Worm (Caenorhabditis elegans): ENCODE results near the gene ZK1240.9.

Gene ZK1240.9

DNA sequence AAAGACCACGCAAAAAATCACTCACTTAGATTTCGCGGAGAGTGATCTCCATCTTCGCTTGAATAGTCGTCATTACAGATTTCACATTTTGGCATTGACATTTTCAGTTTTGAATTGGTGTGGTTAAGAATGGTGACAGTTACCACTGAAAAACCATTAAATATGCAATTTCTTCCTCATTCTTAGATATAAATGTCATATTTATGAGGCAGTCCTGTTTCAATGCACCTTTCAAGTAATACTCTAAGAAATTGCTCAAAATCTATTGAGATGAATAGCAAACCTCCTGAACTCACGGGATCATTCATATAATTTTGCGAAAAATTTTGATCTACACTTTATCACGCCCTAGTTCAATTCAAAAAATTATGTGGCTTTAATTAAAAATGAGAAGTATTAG lies 26.0 kb upstream of the ZK1240.9 start, which contains the start of gene K09F6.7:
K09F6.7 (minus strand) TSS at position 101 of the 400 bp plus-strand sequence.
- TF ChIP-seq ceh-18 (tag; optimal IDR thresholded peaks at IDR 0.05) (no peak), C08G9.2 (tag; optimal IDR thresholded peaks at IDR 0.05) (no peak), ceh-45 (GFP tag; IDR thresholded peaks at IDR 0.05) (no peak), ceh-24 (tag; optimal IDR thresholded peaks at IDR 0.05) (no peak), syd-9 (tag; optimal IDR thresholded peaks at IDR 0.05) (no peak)

DNA sequence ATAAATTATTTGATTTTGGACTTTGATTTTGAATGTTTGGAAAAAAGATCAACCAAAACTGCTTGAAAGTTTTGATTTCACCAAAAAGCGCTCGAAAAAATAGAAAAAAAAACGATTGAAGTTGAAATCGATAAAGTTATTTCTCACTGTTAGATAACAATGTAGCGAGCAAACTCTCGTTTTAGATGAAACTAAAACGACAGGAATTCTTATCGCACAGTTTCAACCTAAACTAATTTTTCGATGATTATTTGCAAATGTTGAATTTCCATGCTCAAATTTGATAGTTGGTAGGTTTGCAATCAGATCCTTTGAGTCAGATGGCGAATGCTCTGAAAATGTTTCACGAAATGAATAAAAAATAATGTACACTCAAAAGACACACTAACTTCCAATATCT lies 25.4 kb upstream of the ZK1240.9 start:
- TF ChIP-seq ceh-24 (tag; optimal IDR thresholded peaks at IDR 0.05) (no peak), tbx-7 (tag; optimal IDR thresholded peaks at IDR 0.05) (no peak)

DNA sequence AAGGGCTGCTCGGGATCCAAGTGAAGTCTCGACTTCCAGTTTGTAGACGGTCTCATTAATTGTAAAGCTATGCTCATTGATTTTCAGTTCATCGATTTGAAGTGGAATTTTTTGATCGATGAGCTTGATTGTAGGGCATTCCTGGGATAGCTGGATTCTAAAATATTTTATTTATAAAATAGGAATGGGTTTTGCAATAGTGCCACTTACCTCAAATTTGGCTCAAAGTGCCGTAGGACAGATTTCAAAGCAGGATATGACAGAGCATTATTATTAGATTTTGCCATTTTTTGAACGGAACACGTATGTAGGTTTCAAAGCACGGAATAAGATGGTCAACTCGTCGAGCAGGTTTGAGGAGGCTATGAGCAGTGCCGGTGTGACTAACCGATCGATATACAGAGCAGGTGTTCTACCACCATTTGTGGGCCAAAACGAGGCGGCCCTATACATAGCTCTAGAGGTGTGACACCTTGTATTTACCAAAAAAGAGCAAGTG lies 22.1 kb upstream of the ZK1240.9 start, which contains the start of gene fbxc-25:
fbxc-25 (minus strand) TSS at position 449 of the 499 bp plus-strand sequence.
- no peak for TF ChIP-seq ceh-18 (tag; optimal IDR thresholded peaks at IDR 0.05)
- TF ChIP-seq ceh-34 (tag; optimal IDR thresholded peaks at IDR 0.05): no peak
- TF ChIP-seq nhr-11 (tag; optimal IDR thresholded peaks at IDR 0.05): no peak
- no peak for TF ChIP-seq dve-1 (tag; optimal IDR thresholded peaks at IDR 0.05)
- TF ChIP-seq ceh-30 (tag; optimal IDR thresholded peaks at IDR 0.05): no peak
- no peak for TF ChIP-seq pag-3 (tag; optimal IDR thresholded peaks at IDR 0.05; ENCODE audit: borderline replicate concordance)
- TF ChIP-seq zip-5 (tag; optimal IDR thresholded peaks at IDR 0.05): no peak
- TF ChIP-seq C38D4.7 (GFP tag; optimal IDR thresholded peaks at IDR 0.05): no peak
- TF ChIP-seq ceh-9 (tag; optimal IDR thresholded peaks at IDR 0.05): no peak
- no peak for TF ChIP-seq sox-2 (GFP tag; IDR thresholded peaks at IDR 0.05)
- TF ChIP-seq gmeb-2 (tag; optimal IDR thresholded peaks at IDR 0.05): no peak
- no peak for TF ChIP-seq ceh-24 (tag; optimal IDR thresholded peaks at IDR 0.05)
- TF ChIP-seq nfya-1 (tag; optimal IDR thresholded peaks at IDR 0.05): no peak
- TF ChIP-seq T23F11.4 (GFP tag; optimal IDR thresholded peaks at IDR 0.05): no peak
- no peak for TF ChIP-seq madf-2 (tag; optimal IDR thresholded peaks at IDR 0.05)
- TF ChIP-seq nhr-232 (tag; optimal IDR thresholded peaks at IDR 0.05): no peak

DNA sequence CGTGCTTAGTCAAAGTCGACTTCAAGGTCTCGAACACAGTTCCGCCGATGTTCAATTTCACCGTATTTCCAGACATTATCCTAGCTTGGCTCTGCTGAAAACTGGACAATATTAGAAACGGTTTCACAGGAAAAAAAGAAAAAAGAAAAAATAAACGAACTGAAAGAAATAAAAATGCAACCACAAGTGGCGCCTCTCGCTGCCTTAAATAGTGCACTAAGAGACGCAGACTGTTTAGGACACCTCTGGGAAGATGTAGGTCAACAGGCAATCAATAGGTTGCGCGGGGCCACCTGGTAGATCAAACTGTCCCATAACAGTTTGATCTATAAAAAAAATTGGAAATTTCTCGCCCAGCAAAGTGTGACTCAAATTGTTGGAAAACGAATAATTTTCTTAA lies 19.2 kb upstream of the ZK1240.9 start, which contains the start of gene B0281.4:
B0281.4 (minus strand) TSS at position 101 of the 400 bp plus-strand sequence.
- no peak for TF ChIP-seq F13H6.1 (tag; optimal IDR thresholded peaks at IDR 0.05)

DNA sequence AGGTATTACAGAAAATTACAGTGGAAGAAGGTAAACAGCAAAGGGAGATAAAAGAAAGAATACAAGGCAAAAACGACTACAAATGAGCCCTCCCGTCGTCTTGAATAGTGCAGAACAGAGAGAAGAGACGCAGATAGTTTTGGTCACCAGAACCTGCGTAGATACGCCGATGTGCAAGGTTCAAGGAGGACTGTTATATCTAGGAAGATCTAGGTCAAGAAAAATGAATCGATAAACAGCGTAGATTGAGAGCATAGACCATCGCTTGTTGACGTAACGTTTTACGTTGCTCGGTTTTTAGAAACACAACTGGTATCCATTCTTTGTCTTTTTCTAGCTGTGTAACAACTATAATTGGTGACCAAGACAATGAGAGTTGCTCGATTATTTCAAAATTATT lies 17.1 kb upstream of the ZK1240.9 start, which contains the start of gene B0281.5:
B0281.5 (minus strand) TSS at position 101 of the 400 bp plus-strand sequence.
- TF ChIP-seq hlh-15 (tag; optimal IDR thresholded peaks at IDR 0.05) (no peak), K02D7.2 (tag; optimal IDR thresholded peaks at IDR 0.05) (no peak), ceh-2 (tag; optimal IDR thresholded peaks at IDR 0.05) (no peak), eyg-1 (tag; optimal IDR thresholded peaks at IDR 0.05) (no peak), pag-3 (tag; optimal IDR thresholded peaks at IDR 0.05; ENCODE audit: borderline replicate concordance) (no peak), sox-4 (tag; optimal IDR thresholded peaks at IDR 0.05) (no peak), ceh-45 (GFP tag; IDR thresholded peaks at IDR 0.05) (no peak), ceh-19 (GFP tag; optimal IDR thresholded peaks at IDR 0.05) (no peak), K09A11.1 (tag; optimal IDR thresholded peaks at IDR 0.05; ENCODE audit: insufficient read depth) (no peak), unc-42 (tag; optimal IDR thresholded peaks at IDR 0.05) (no peak), pax-1 (tag; optimal IDR thresholded peaks at IDR 0.05) (no peak), T23F11.4 (GFP tag; optimal IDR thresholded peaks at IDR 0.05) (no peak), ref-2 (tag; optimal IDR thresholded peaks at IDR 0.05) (no peak), pha-2 (tag; optimal IDR thresholded peaks at IDR 0.05) (no peak), ceh-34 (tag; optimal IDR thresholded peaks at IDR 0.05) (no peak), rnt-1 (tag; optimal IDR thresholded peaks at IDR 0.05) (no peak), Y22D7AL.16 (tag; optimal IDR thresholded peaks at IDR 0.05) (no peak), ceh-18 (tag; optimal IDR thresholded peaks at IDR 0.05) (no peak), fkh-10 (GFP tag; optimal IDR thresholded peaks at IDR 0.05) (no peak)

Measured in whole organism, late embryonic.